Fruit fly (Drosophila melanogaster) whole organism, embryonic: Measurements from ENCODE around the gene Cpr65Av.

Experiments
- Asciz ChIP-seq: fragments of 200-800 bp; sonication (Bioruptor generic); optimal IDR thresholded peaks from 2 replicates; lab custom pipeline; 2017; ENCODE audit warnings: missing biosample characterization, mild to moderate bottlenecking, missing genetic modification characterization, missing genetic modification reagents
- CG10462 ChIP-seq: fragments of 200-800 bp; sonication (Bioruptor generic); optimal IDR thresholded peaks from 2 replicates; lab custom pipeline; 2016; ENCODE audit warnings: missing biosample characterization, missing genetic modification characterization
- CG11247 ChIP-seq: fragments of 200-800 bp; sonication (Bioruptor generic); IDR thresholded peaks from 2 replicates; pipeline ENCODE4 v1.3.6; 2022; ENCODE audit warnings: missing biosample characterization, missing genetic modification characterization
- CG16863 ChIP-seq: fragments of 200-800 bp; sonication (Bioruptor generic); optimal IDR thresholded peaks from 3 replicates; lab custom pipeline; 2016; ENCODE audit warnings: missing biosample characterization, missing genetic modification characterization
- CG17829 ChIP-seq: fragments of 200-800 bp; optimal IDR thresholded peaks from 2 replicates; lab custom pipeline; 2019; ENCODE audit warnings: missing biosample characterization, mild to moderate bottlenecking, missing genetic modification characterization, moderate library complexity
- CG18011 ChIP-seq: fragments of 200-800 bp; sonication (Bioruptor generic); optimal IDR thresholded peaks from 2 replicates; lab custom pipeline; 2017; ENCODE audit warnings: missing biosample characterization, missing genetic modification characterization, mild to moderate bottlenecking, moderate library complexity, missing genotype
- CG30431 ChIP-seq: fragments of 200-800 bp; sonication (Bioruptor generic); optimal IDR thresholded peaks from 2 replicates; lab custom pipeline; 2017; ENCODE audit warnings: missing biosample characterization, missing genetic modification characterization
- CG31224 ChIP-seq: fragments of 200-800 bp; sonication (Bioruptor generic); IDR thresholded peaks from 2 replicates; pipeline ENCODE4 v1.3.6; 2022; ENCODE audit warnings: missing biosample characterization, missing genetic modification characterization
- CG3163 ChIP-seq: fragments of 200-800 bp; sonication (Bioruptor generic); optimal IDR thresholded peaks from 3 replicates; lab custom pipeline; 2016; ENCODE audit warnings: missing biosample characterization, missing genetic modification characterization
- CG3407 ChIP-seq: fragments of 200-800 bp; sonication (Bioruptor generic); optimal IDR thresholded peaks from 2 replicates; lab custom pipeline; 2018; ENCODE audit warnings: missing biosample characterization, mild to moderate bottlenecking, missing genetic modification characterization
- CG4360 ChIP-seq: fragments of 200-800 bp; sonication (Bioruptor generic); IDR thresholded peaks from 2 replicates; pipeline ENCODE4 v1.3.6; 2022; ENCODE audit warnings: missing biosample characterization, missing genetic modification characterization
- CG4707 ChIP-seq: fragments of 200-800 bp; sonication (Bioruptor generic); optimal IDR thresholded peaks from 2 replicates; lab custom pipeline; 2018; ENCODE audit warnings: missing biosample characterization, mild to moderate bottlenecking, missing genetic modification characterization, moderate library complexity
- CG4854 ChIP-seq: fragments of 200-800 bp; sonication (Bioruptor generic); optimal IDR thresholded peaks from 2 replicates; lab custom pipeline; 2016; ENCODE audit warnings: missing biosample characterization, missing genetic modification characterization, inconsistent platforms
- CG5245 ChIP-seq: fragments of 200-800 bp; sonication (Bioruptor generic); optimal IDR thresholded peaks from 3 replicates; lab custom pipeline; 2016; ENCODE audit warnings: missing biosample characterization, missing genetic modification characterization
- CG6175 ChIP-seq: fragments of 200-800 bp; sonication (Bioruptor generic); IDR thresholded peaks from 3 replicates; pipeline ENCODE4 v1.3.6; 2022; ENCODE audit warnings: missing biosample characterization, missing genetic modification characterization
- CG6689 ChIP-seq: fragments of 200-800 bp; sonication (Bioruptor generic); IDR thresholded peaks from 2 replicates; pipeline ENCODE4 v1.3.6; 2022; ENCODE audit warnings: missing biosample characterization, missing genetic modification characterization
- CG6791 ChIP-seq: fragments of 200-800 bp; sonication (Bioruptor generic); IDR thresholded peaks from 3 replicates; pipeline ENCODE4 v1.3.6; 2022; ENCODE audit warnings: missing biosample characterization, missing genetic modification characterization; ENCODE audit not compliant: partially characterized antibody
- CG7928 ChIP-seq: fragments of 200-800 bp; sonication (Bioruptor generic); optimal IDR thresholded peaks from 2 replicates; lab custom pipeline; 2017; ENCODE audit warnings: missing biosample characterization, mild to moderate bottlenecking, missing genetic modification characterization
- CTCF ChIP-seq: fragments of 200-800 bp; sonication (Bioruptor generic); optimal IDR thresholded peaks from 2 replicates; lab custom pipeline; 2017; ENCODE audit warnings: missing biosample characterization, mild to moderate bottlenecking, missing genetic modification characterization, moderate library complexity
- CoRest ChIP-seq: fragments of 200-800 bp; sonication (Bioruptor generic); optimal IDR thresholded peaks from 3 replicates; lab custom pipeline; 2018; ENCODE audit warnings: missing biosample characterization, mild to moderate bottlenecking, missing genetic modification characterization, moderate library complexity
- Deaf1 ChIP-seq: fragments of 200-800 bp; optimal IDR thresholded peaks from 3 replicates; lab custom pipeline; 2019; ENCODE audit warnings: missing biosample characterization, mild to moderate bottlenecking, missing genetic modification characterization, moderate library complexity
- Dip3 ChIP-seq: fragments of 200-800 bp; sonication (Bioruptor generic); optimal IDR thresholded peaks from 3 replicates; lab custom pipeline; 2016; ENCODE audit warnings: missing biosample characterization, missing genetic modification characterization
- Dll ChIP-seq: fragments of 200-800 bp; sonication (Bioruptor generic); IDR thresholded peaks from 4 replicates; pipeline ENCODE4 v1.3.6; 2022; ENCODE audit warnings: missing biosample characterization, missing genetic modification characterization; ENCODE audit not compliant: partially characterized antibody
- Fer3 ChIP-seq: fragments of 200-800 bp; sonication (Bioruptor generic); optimal IDR thresholded peaks from 2 replicates; lab custom pipeline; 2018; ENCODE audit warnings: missing biosample characterization, mild to moderate bottlenecking, missing genetic modification characterization, moderate library complexity
- Hmr ChIP-seq: fragments of 200-800 bp; sonication (Bioruptor generic); optimal IDR thresholded peaks from 3 replicates; lab custom pipeline; 2017; ENCODE audit warnings: mild to moderate bottlenecking, missing biosample characterization, missing genetic modification reagents, missing genetic modification characterization
- Hr51 ChIP-seq, 2 experiments: fragments of 200-800 bp; sonication (Bioruptor generic); optimal IDR thresholded peaks; 2 replicates in 1 of 2; 3 replicates in 1 of 2; lab custom pipeline; 2016 to 2018; ENCODE audit warnings: missing biosample characterization in 2 of 2, missing genetic modification characterization in 2 of 2, mild to moderate bottlenecking in 1 of 2, moderate library complexity in 1 of 2
- Mad ChIP-seq: fragments of 200-800 bp; sonication (Bioruptor generic); optimal IDR thresholded peaks from 2 replicates; lab custom pipeline; 2016; ENCODE audit warnings: missing biosample characterization, missing genetic modification characterization
- Max ChIP-seq: fragments of 200-800 bp; sonication (Bioruptor generic); optimal IDR thresholded peaks from 2 replicates; lab custom pipeline; 2016; ENCODE audit warnings: missing biosample characterization, mild to moderate bottlenecking, missing genetic modification characterization
- Mes4 ChIP-seq: fragments of 200-800 bp; sonication (Bioruptor generic); optimal IDR thresholded peaks from 2 replicates; lab custom pipeline; 2016; ENCODE audit warnings: missing biosample characterization, missing genetic modification characterization
- Stat92E ChIP-seq, 3 experiments: fragments of >200 bp in 2 of 3; fragments of 200-800 bp in 1 of 3; sonication (Bioruptor generic) in 1 of 3; optimal IDR thresholded peaks; 2 replicates each; lab custom pipeline; 2017 to 2019; ENCODE audit warnings: missing biosample characterization in 3 of 3, missing genetic modification characterization in 3 of 3, mild to moderate bottlenecking in 1 of 3, moderate library complexity in 1 of 3
- ara ChIP-seq: fragments of 200-800 bp; sonication (Bioruptor generic); IDR thresholded peaks from 2 replicates; pipeline ENCODE4 v1.3.6; 2022; ENCODE audit warnings: missing biosample characterization, missing genetic modification characterization
- chif ChIP-seq, 2 experiments: fragments of 200-800 bp; sonication (Bioruptor generic); optimal IDR thresholded peaks; 3 replicates each; lab custom pipeline; 2016; ENCODE audit warnings: missing biosample characterization in 2 of 2, missing genetic modification characterization in 2 of 2
- crp ChIP-seq, 2 experiments: fragments of 200-800 bp; sonication (Bioruptor generic); optimal IDR thresholded peaks; 2 replicates in 1 of 2; 3 replicates in 1 of 2; lab custom pipeline; 2017; ENCODE audit warnings: missing biosample characterization in 2 of 2, missing genetic modification characterization in 2 of 2, mild to moderate bottlenecking in 1 of 2, moderate library complexity in 1 of 2
- disco-r ChIP-seq: fragments of 200-800 bp; sonication (Bioruptor generic); optimal IDR thresholded peaks from 2 replicates; lab custom pipeline; 2016; ENCODE audit warnings: missing biosample characterization, missing genetic modification characterization
- emc ChIP-seq: fragments of 200-800 bp; sonication (Bioruptor generic); optimal IDR thresholded peaks from 2 replicates; lab custom pipeline; 2016; ENCODE audit warnings: missing biosample characterization, missing genetic modification characterization
- ems ChIP-seq: fragments of 200-800 bp; sonication (Bioruptor generic); optimal IDR thresholded peaks from 3 replicates; lab custom pipeline; 2016; ENCODE audit warnings: missing biosample characterization, missing genetic modification characterization
- fd3F ChIP-seq: fragments of 200-800 bp; sonication (Bioruptor generic); optimal IDR thresholded peaks from 2 replicates; lab custom pipeline; 2018; ENCODE audit warnings: missing biosample characterization, mild to moderate bottlenecking, missing genetic modification characterization, moderate library complexity
- gem ChIP-seq: fragments of 200-800 bp; sonication (Bioruptor generic); optimal IDR thresholded peaks from 2 replicates; lab custom pipeline; 2019; ENCODE audit warnings: missing biosample characterization, mild to moderate bottlenecking, missing genetic modification characterization, moderate library complexity
- jumu ChIP-seq: fragments of 200-800 bp; sonication (Bioruptor generic); optimal IDR thresholded peaks from 3 replicates; lab custom pipeline; 2016; ENCODE audit warnings: missing biosample characterization, missing genetic modification characterization
- kay ChIP-seq: fragments of 200-800 bp; sonication (Bioruptor generic); optimal IDR thresholded peaks from 2 replicates; lab custom pipeline; 2016; ENCODE audit warnings: missing biosample characterization, missing genetic modification characterization
- ken ChIP-seq: fragments of 200-800 bp; sonication (Bioruptor generic); IDR thresholded peaks from 3 replicates; pipeline ENCODE4 v1.3.6; 2022; ENCODE audit warnings: missing biosample characterization, missing genetic modification characterization
- pan ChIP-seq, 4 experiments: fragments of >200 bp in 3 of 4; fragments of 200-800 bp in 1 of 4; sonication (Bioruptor generic) in 1 of 4; optimal IDR thresholded peaks in 3 of 4; IDR thresholded peaks in 1 of 4; 2 replicates each; pipeline versions ENCODE4 v1.3.6 to Lab custom; 2017 to 2022; ENCODE audit warnings: missing biosample characterization in 2 of 4, missing genetic modification characterization in 2 of 4, mixed read lengths in 1 of 4
- peb ChIP-seq: fragments of 200-800 bp; sonication (Bioruptor generic); IDR thresholded peaks from 2 replicates; pipeline ENCODE4 v1.3.6; 2022; ENCODE audit warnings: missing biosample characterization, missing genetic modification characterization
- pfk ChIP-seq: fragments of 200-800 bp; sonication (Bioruptor generic); optimal IDR thresholded peaks from 2 replicates; lab custom pipeline; 2018; ENCODE audit warnings: missing biosample characterization, mild to moderate bottlenecking, missing genetic modification characterization, moderate library complexity
- phol ChIP-seq: fragments of 200-800 bp; sonication (Bioruptor generic); optimal IDR thresholded peaks from 3 replicates; lab custom pipeline; 2018; ENCODE audit warnings: missing biosample characterization, mild to moderate bottlenecking, missing genetic modification characterization, moderate library complexity
- sc ChIP-seq, 3 experiments: fragments of >200 bp in 2 of 3; fragments of 200-800 bp in 1 of 3; sonication (Bioruptor generic) in 1 of 3; optimal IDR thresholded peaks; 2 replicates in 2 of 3; 3 replicates in 1 of 3; lab custom pipeline; 2017; ENCODE audit warnings: mild to moderate bottlenecking in 1 of 3, missing biosample characterization in 1 of 3, missing genetic modification characterization in 1 of 3, missing genetic modification reagents in 1 of 3
- slbo ChIP-seq: fragments of 200-800 bp; sonication (Bioruptor generic); IDR thresholded peaks from 2 replicates; pipeline ENCODE4 v1.3.6; 2022; ENCODE audit warnings: missing biosample characterization, missing genetic modification characterization
- ssp ChIP-seq: fragments of 200-800 bp; sonication (Bioruptor generic); IDR thresholded peaks from 2 replicates; pipeline ENCODE4 v1.3.6; 2022; ENCODE audit warnings: missing biosample characterization, missing genetic modification characterization
- vfl ChIP-seq: fragments of 200-800 bp; sonication (Bioruptor generic); optimal IDR thresholded peaks from 2 replicates; lab custom pipeline; 2016; ENCODE audit warnings: missing biosample characterization, missing genetic modification characterization

Gene Cpr65Av

DNA sequence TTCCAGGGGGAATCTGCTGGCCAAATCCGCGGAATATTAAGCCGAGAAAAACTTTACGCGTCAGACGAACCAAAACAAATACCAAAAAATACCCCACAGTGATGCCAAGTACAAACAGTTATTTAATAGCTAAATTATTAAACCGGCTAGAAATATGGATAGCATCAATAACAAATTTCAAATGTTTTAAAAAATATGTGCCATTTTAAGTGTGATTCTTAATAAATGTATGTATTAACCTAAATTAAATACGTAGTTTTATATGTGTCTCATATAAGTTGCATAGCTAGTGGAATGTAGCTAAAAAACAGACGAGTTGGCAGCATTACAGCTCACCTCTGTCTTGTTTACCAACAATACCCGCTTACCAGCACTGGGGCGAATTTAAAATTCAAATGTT is 42.0 kb upstream of the Cpr65Av start, which contains the start of gene CG10274:
Gene CG10274, minus strand, starts transcription at position 54 of the 400 bp plus-strand sequence.
- TF ChIP-seq CG30431, result peak; percentile 16
- TF ChIP-seq Hmr, result no peak
- no peak for TF ChIP-seq pan (optimal IDR thresholded peaks at IDR 0.05; lab: Kevin White, UChicago)
- peak in 1 of 2 experiments; percentile 55 for TF ChIP-seq pan (GFP tag; optimal IDR thresholded peaks at IDR 0.05 in 1 of 2, IDR thresholded peaks at IDR 0.05 in 1 of 2)
- TF ChIP-seq CG16863 (GFP tag; lab: Kevin White, UChicago), result peak; percentile 64
- peak; percentile 63 for TF ChIP-seq CG4854 (GFP tag; lab: Kevin White, UChicago)
- TF ChIP-seq Mad, result peak; percentile 69
- peak; percentile 64 for TF ChIP-seq jumu (GFP tag; lab: Kevin White, UChicago)
- TF ChIP-seq CG3407 (GFP tag; lab: Kevin White, UChicago), result peak; percentile 29
- no peak for TF ChIP-seq ara (GFP tag; lab: Robert Waterston, UW)
- TF ChIP-seq Asciz, result no peak
- no peak for TF ChIP-seq disco-r (GFP tag; lab: Kevin White, UChicago)
- peak; percentile 78 for TF ChIP-seq CG17829 (tag; lab: Kevin White, UChicago)
- peak in 1 of 3 experiments; percentile 39 for TF ChIP-seq Stat92E (GFP tag; optimal IDR thresholded peaks at IDR 0.05; lab: Kevin White, UChicago)
- TF ChIP-seq CG7928 (GFP tag; lab: Kevin White, UChicago), result peak; percentile 18
- peak; percentile 70 for TF ChIP-seq fd3F
- peak; percentile 74 for TF ChIP-seq Max (GFP tag; lab: Kevin White, UChicago)
- TF ChIP-seq CTCF (GFP tag; lab: Kevin White, UChicago), result no peak
- TF ChIP-seq emc (GFP tag; lab: Kevin White, UChicago), result peak; percentile 47
- peak; percentile 34; the same call in 1 of the 2 replicates for TF ChIP-seq CG6689 (GFP tag; lab: Robert Waterston, UW)
- TF ChIP-seq CG6175 (GFP tag; lab: Robert Waterston, UW), result no peak
- TF ChIP-seq kay (GFP tag; lab: Kevin White, UChicago), result peak; percentile 67
- TF ChIP-seq CG6791 (GFP tag; lab: Robert Waterston, UW), result no peak
- peak; percentile 90 for TF ChIP-seq CoRest (tag; lab: Kevin White, UChicago)
- peak; percentile 86 for TF ChIP-seq gem
- TF ChIP-seq CG18011 (GFP tag; lab: Kevin White, UChicago), result peak; percentile 59
- TF ChIP-seq CG10462 (GFP tag; lab: Kevin White, UChicago), result peak; percentile 62
- TF ChIP-seq vfl, result no peak
- peak; percentile 58 to 71 for TF ChIP-seq chif (GFP tag; optimal IDR thresholded peaks at IDR 0.05; lab: Kevin White, UChicago)
- TF ChIP-seq Deaf1, result no peak
- peak; percentile 64 for TF ChIP-seq ems (GFP tag; lab: Kevin White, UChicago)
- peak; percentile 86 for TF ChIP-seq phol (tag; lab: Kevin White, UChicago)
- TF ChIP-seq CG4360 (GFP tag; lab: Robert Waterston, UW), result no peak
- peak; percentile 15 for TF ChIP-seq CG3163 (GFP tag; lab: Kevin White, UChicago)
- peak; percentile 55 for TF ChIP-seq Mes4 (GFP tag; lab: Kevin White, UChicago)
- peak; percentile 35; the same call in 1 of the 2 replicates for TF ChIP-seq CG31224 (GFP tag; lab: Robert Waterston, UW)
- no peak for TF ChIP-seq Dll (GFP tag; lab: Robert Waterston, UW)
- peak; percentile 48; the same call in 1 of the 2 replicates for TF ChIP-seq peb (GFP tag; lab: Robert Waterston, UW)
- TF ChIP-seq Dip3 (GFP tag; lab: Kevin White, UChicago), result peak; percentile 78
- TF ChIP-seq ssp (GFP tag; lab: Robert Waterston, UW), result peak; percentile 53
- peak in 1 of 2 experiments; percentile 50 for TF ChIP-seq Hr51 (GFP tag; optimal IDR thresholded peaks at IDR 0.05; lab: Kevin White, UChicago)
- TF ChIP-seq CG5245 (GFP tag; lab: Kevin White, UChicago), result peak; percentile 47
- no peak for TF ChIP-seq sc (optimal IDR thresholded peaks at IDR 0.05; lab: Kevin White, UChicago)
- TF ChIP-seq sc (GFP tag; optimal IDR thresholded peaks at IDR 0.05; lab: Kevin White, UChicago), result peak; percentile 29
- peak; percentile 73 for TF ChIP-seq Fer3 (tag; lab: Kevin White, UChicago)
- TF ChIP-seq CG4707 (GFP tag; lab: Kevin White, UChicago), result no peak
- TF ChIP-seq pfk (GFP tag; lab: Kevin White, UChicago), result no peak
- TF ChIP-seq CG11247, result peak; percentile 59; the same call in 1 of the 2 replicates
- peak in 1 of 2 experiments; percentile 16 for TF ChIP-seq crp (GFP tag; optimal IDR thresholded peaks at IDR 0.05; lab: Kevin White, UChicago)
- TF ChIP-seq ken (GFP tag; lab: Robert Waterston, UW), result peak; percentile 55; the same call in 2 of the 3 replicates
- peak; percentile 84 for TF ChIP-seq slbo (GFP tag; lab: Robert Waterston, UW)
